Worm (Caenorhabditis elegans) whole organism, L2 larva: ENCODE results near the gene M03A8.3.

ENCODE experiments used
- C34F6.9 ChIP-seq: fragments of 150-350 bp; optimal IDR thresholded peaks from 2 replicates; lab custom pipeline; 2014; ENCODE audit warnings: missing biosample characterization, missing genetic modification characterization
- F13H6.1 ChIP-seq: sonication (generic microtip); optimal IDR thresholded peaks from 2 replicates; lab custom pipeline; 2016; ENCODE audit warnings: missing genetic modification characterization, missing compliant biosample characterization
- R02D3.7 ChIP-seq: fragments of 150-350 bp; optimal IDR thresholded peaks from 2 replicates; lab custom pipeline; 2014; ENCODE audit warnings: missing biosample characterization, missing genetic modification characterization
- Y55F3AM.14 ChIP-seq: fragments of 200-800 bp; sonication (Bioruptor generic); optimal IDR thresholded peaks from 2 replicates; lab custom pipeline; 2018; ENCODE audit warnings: mild to moderate bottlenecking, missing genetic modification characterization, missing compliant biosample characterization
- ZK546.5 ChIP-seq: sonication (generic microtip); optimal IDR thresholded peaks from 2 replicates; lab custom pipeline; 2017; ENCODE audit warnings: missing biosample characterization, missing genetic modification characterization
- aly-2 ChIP-seq: fragments of 150-350 bp; optimal IDR thresholded peaks from 2 replicates; lab custom pipeline; 2014; ENCODE audit warnings: missing biosample characterization, missing genetic modification characterization
- ama-1 ChIP-seq: fragments of 150-350 bp; optimal IDR thresholded peaks from 2 replicates; lab custom pipeline; 2018; ENCODE audit warnings: inconsistent platforms
- ceh-16 ChIP-seq: fragments of 150-350 bp; optimal IDR thresholded peaks from 2 replicates; lab custom pipeline; 2014; ENCODE audit warnings: missing biosample characterization, missing genetic modification characterization
- crh-2 ChIP-seq: sonication (generic microtip); optimal IDR thresholded peaks from 2 replicates; lab custom pipeline; 2017; ENCODE audit warnings: missing biosample characterization, missing genetic modification characterization
- dmd-4 ChIP-seq: sonication (generic microtip); optimal IDR thresholded peaks from 2 replicates; lab custom pipeline; 2017; ENCODE audit warnings: missing biosample characterization, missing genetic modification characterization
- elt-3 ChIP-seq: sonication (generic microtip); optimal IDR thresholded peaks from 2 replicates; lab custom pipeline; 2017; ENCODE audit warnings: missing biosample characterization, missing genetic modification characterization
- fos-1 ChIP-seq: fragments of 150-350 bp; optimal IDR thresholded peaks from 2 replicates; lab custom pipeline; 2014; ENCODE audit warnings: missing biosample characterization, missing genetic modification characterization
- gmeb-1 ChIP-seq: fragments of 150-350 bp; optimal IDR thresholded peaks from 2 replicates; lab custom pipeline; 2014; ENCODE audit warnings: missing biosample characterization, missing genetic modification characterization
- lin-11 ChIP-seq: fragments of 150-350 bp; sonication (generic microtip); optimal IDR thresholded peaks from 2 replicates; lab custom pipeline; 2014; ENCODE audit warnings: missing biosample characterization, missing genetic modification characterization, inconsistent platforms, mixed read lengths
- lin-13 ChIP-seq: fragments of 150-350 bp; optimal IDR thresholded peaks from 2 replicates; lab custom pipeline; 2014; ENCODE audit warnings: missing biosample characterization, missing genetic modification reagents, missing genetic modification characterization
- lsy-2 ChIP-seq, 2 experiments: fragments of 150-350 bp in 1 of 2; sonication (generic microtip) in 1 of 2; optimal IDR thresholded peaks; 2 replicates each; lab custom pipeline; 2014 to 2017; ENCODE audit warnings: missing biosample characterization in 2 of 2, missing genetic modification characterization in 2 of 2
- mab-5 ChIP-seq: fragments of 150-350 bp; optimal IDR thresholded peaks from 2 replicates; lab custom pipeline; 2014; ENCODE audit warnings: missing biosample characterization, missing genetic modification characterization
- mdl-1 ChIP-seq, 2 experiments: fragments of 150-350 bp in 1 of 2; sonication (generic microtip) in 1 of 2; optimal IDR thresholded peaks; 2 replicates each; lab custom pipeline; 2017; ENCODE audit warnings: missing biosample characterization in 2 of 2, missing genetic modification characterization in 2 of 2
- nhr-10 ChIP-seq: sonication (generic microtip); optimal IDR thresholded peaks from 2 replicates; lab custom pipeline; 2017; ENCODE audit warnings: missing biosample characterization, missing genetic modification characterization
- nhr-11 ChIP-seq: fragments of 150-350 bp; optimal IDR thresholded peaks from 2 replicates; lab custom pipeline; 2014; ENCODE audit warnings: missing biosample characterization, missing genetic modification characterization
- nhr-12 ChIP-seq: fragments of 150-350 bp; optimal IDR thresholded peaks from 2 replicates; lab custom pipeline; 2014; ENCODE audit warnings: missing biosample characterization, missing genetic modification characterization
- nhr-129 ChIP-seq: fragments of 150-350 bp; optimal IDR thresholded peaks from 2 replicates; lab custom pipeline; 2014; ENCODE audit warnings: missing biosample characterization, missing genetic modification characterization
- nhr-21 ChIP-seq: fragments of 150-350 bp; optimal IDR thresholded peaks from 2 replicates; lab custom pipeline; 2014; ENCODE audit warnings: missing biosample characterization, missing genetic modification characterization
- nhr-23 ChIP-seq: fragments of 150-350 bp; optimal IDR thresholded peaks from 2 replicates; lab custom pipeline; 2014; ENCODE audit warnings: missing biosample characterization, missing genetic modification reagents, missing genetic modification characterization
- nhr-237 ChIP-seq: fragments of 150-350 bp; optimal IDR thresholded peaks from 2 replicates; lab custom pipeline; 2014; ENCODE audit warnings: missing biosample characterization, missing genetic modification characterization
- nhr-77 ChIP-seq: fragments of 150-350 bp; optimal IDR thresholded peaks from 2 replicates; lab custom pipeline; 2014; ENCODE audit warnings: missing biosample characterization, missing genetic modification characterization
- peb-1 ChIP-seq: fragments of 150-350 bp; optimal IDR thresholded peaks from 2 replicates; lab custom pipeline; 2014; ENCODE audit warnings: missing biosample characterization, missing genetic modification characterization
- sem-4 ChIP-seq: fragments of 150-350 bp; optimal IDR thresholded peaks from 2 replicates; lab custom pipeline; 2014; ENCODE audit warnings: missing biosample characterization, missing genetic modification reagents, missing genetic modification characterization
- sma-3 ChIP-seq: sonication (generic microtip); optimal IDR thresholded peaks from 2 replicates; lab custom pipeline; 2016; ENCODE audit warnings: missing genetic modification reagents, missing genetic modification characterization, missing compliant biosample characterization
- sma-9 ChIP-seq, 2 experiments: fragments of 150-350 bp in 1 of 2; sonication (generic microtip) in 1 of 2; optimal IDR thresholded peaks; 2 replicates each; lab custom pipeline; 2014 to 2016; ENCODE audit warnings: missing genetic modification characterization in 2 of 2, mild to moderate bottlenecking in 1 of 2, missing biosample characterization in 1 of 2, missing compliant biosample characterization in 1 of 2, missing genetic modification reagents in 1 of 2, moderate library complexity in 1 of 2
- unc-39 ChIP-seq: fragments of 150-350 bp; optimal IDR thresholded peaks from 2 replicates; lab custom pipeline; 2014; ENCODE audit warnings: missing biosample characterization, missing genetic modification characterization
- unc-55 ChIP-seq: fragments of 150-350 bp; sonication (generic microtip); optimal IDR thresholded peaks from 3 replicates; lab custom pipeline; 2014; ENCODE audit warnings: missing biosample characterization, missing genetic modification reagents, missing genetic modification characterization
- unc-62 ChIP-seq: fragments of 150-350 bp; optimal IDR thresholded peaks from 2 replicates; lab custom pipeline; 2014; ENCODE audit warnings: missing biosample characterization, missing genetic modification reagents, missing genetic modification characterization
- ztf-1 ChIP-seq: fragments of 200-800 bp; sonication (Bioruptor generic); conservative IDR thresholded peaks from 2 replicates; pipeline ENCODE4 v1.3.6; 2022; ENCODE audit warnings: missing genetic modification characterization, missing compliant biosample characterization

The M03A8.3 gene

ce11 chrX:6795843-6796521, 3.9 kb upstream of the M03A8.3 start:
- TF ChIP-seq Y55F3AM.14 (GFP tag; lab: Kevin White, UChicago) = no peak
- peak; percentile 87 for TF ChIP-seq ceh-16 (tag; lab: Kevin White, UChicago)
- TF ChIP-seq fos-1 = peak; percentile 44
- no peak for TF ChIP-seq lin-11 (tag; lab: Kevin White, UChicago)
- TF ChIP-seq aly-2 (tag; lab: Kevin White, UChicago) = no peak
- TF ChIP-seq dmd-4 (tag; lab: Kevin White, UChicago) = no peak
- no peak for TF ChIP-seq lsy-2 (tag; optimal IDR thresholded peaks at IDR 0.05; lab: Kevin White, UChicago)
- TF ChIP-seq nhr-77 (tag; lab: Kevin White, UChicago) = no peak
- no peak for TF ChIP-seq ztf-1 (GFP tag; lab: Robert Waterston, UW)
- TF ChIP-seq nhr-237 = no peak
- no peak for TF ChIP-seq sma-9 (GFP tag; optimal IDR thresholded peaks at IDR 0.05; lab: Kevin White, UChicago)
- TF ChIP-seq sma-9 (tag; optimal IDR thresholded peaks at IDR 0.05; lab: Kevin White, UChicago) = no peak
- no peak for TF ChIP-seq peb-1 (tag; lab: Kevin White, UChicago)
- no peak for TF ChIP-seq ama-1 (lab: Kevin White, UChicago)
- TF ChIP-seq crh-2 (tag; lab: Kevin White, UChicago) = no peak
- no peak for TF ChIP-seq nhr-10 (tag; lab: Kevin White, UChicago)
- TF ChIP-seq sem-4 (tag; lab: Kevin White, UChicago) = no peak

ce11 chrX:6801546-6801945, 1.7 kb downstream of the M03A8.3 start:
- TF ChIP-seq nhr-10 (tag; lab: Kevin White, UChicago) = no peak
- TF ChIP-seq fos-1 = no peak
- TF ChIP-seq lin-11 (tag; lab: Kevin White, UChicago) = no peak
- TF ChIP-seq gmeb-1 (tag; lab: Kevin White, UChicago) = no peak
- TF ChIP-seq unc-39 = no peak
- TF ChIP-seq F13H6.1 = no peak
- TF ChIP-seq crh-2 (tag; lab: Kevin White, UChicago) = no peak
- no peak for TF ChIP-seq nhr-237
- TF ChIP-seq nhr-11 (tag; lab: Kevin White, UChicago) = no peak
- no peak for TF ChIP-seq lsy-2 (tag; optimal IDR thresholded peaks at IDR 0.05; lab: Kevin White, UChicago)
- no peak for TF ChIP-seq sma-3 (GFP tag; lab: Kevin White, UChicago)
- TF ChIP-seq ZK546.5 (tag; lab: Kevin White, UChicago) = no peak
- TF ChIP-seq elt-3 (tag; lab: Kevin White, UChicago) = no peak
- no peak for TF ChIP-seq C34F6.9 (tag; lab: Kevin White, UChicago)
- TF ChIP-seq lin-13 (GFP tag; lab: Kevin White, UChicago) = no peak
- TF ChIP-seq unc-62 = no peak
- no peak for TF ChIP-seq sma-9 (GFP tag; optimal IDR thresholded peaks at IDR 0.05; lab: Kevin White, UChicago)
- no peak for TF ChIP-seq sma-9 (tag; optimal IDR thresholded peaks at IDR 0.05; lab: Kevin White, UChicago)

ce11 chrX:6804405-6804804, 4.6 kb downstream of the M03A8.3 start:
- TF ChIP-seq C34F6.9 (tag; lab: Kevin White, UChicago) = peak; percentile 38
- TF ChIP-seq nhr-23 (tag; lab: Kevin White, UChicago) = no peak
- TF ChIP-seq nhr-129 (tag; lab: Kevin White, UChicago) = peak; percentile 43
- no peak for TF ChIP-seq sma-3 (GFP tag; lab: Kevin White, UChicago)
- TF ChIP-seq sem-4 (tag; lab: Kevin White, UChicago) = no peak
- TF ChIP-seq lin-13 (GFP tag; lab: Kevin White, UChicago) = no peak
- TF ChIP-seq, all 48 proteins: peak for 2

- TF ChIP-seq unc-39 = no peak
- TF ChIP-seq lin-13 (GFP tag; lab: Kevin White, UChicago) = peak; percentile 30
- TF ChIP-seq C34F6.9 (tag; lab: Kevin White, UChicago) = peak; percentile 52
- TF ChIP-seq aly-2 (tag; lab: Kevin White, UChicago) = no peak
- TF ChIP-seq nhr-21 = peak; percentile 17
- peak; percentile 19 for TF ChIP-seq mab-5 (tag; lab: Kevin White, UChicago)
- TF ChIP-seq gmeb-1 (tag; lab: Kevin White, UChicago) = peak; percentile 92
- peak; percentile 64 for TF ChIP-seq crh-2 (tag; lab: Kevin White, UChicago)
- no peak for TF ChIP-seq mdl-1 (tag; optimal IDR thresholded peaks at IDR 0.05; lab: Kevin White, UChicago)
- peak; percentile 75 for TF ChIP-seq unc-55 (GFP tag; lab: Kevin White, UChicago)
- no peak for TF ChIP-seq nhr-12 (tag; lab: Kevin White, UChicago)
- TF ChIP-seq F13H6.1 = peak; percentile 47
- TF ChIP-seq sma-9 (GFP tag; optimal IDR thresholded peaks at IDR 0.05; lab: Kevin White, UChicago) = peak; percentile 79
- no peak for TF ChIP-seq sma-9 (tag; optimal IDR thresholded peaks at IDR 0.05; lab: Kevin White, UChicago)
- TF ChIP-seq fos-1 = peak; percentile 57
- peak; percentile 47 for TF ChIP-seq nhr-129 (tag; lab: Kevin White, UChicago)
- TF ChIP-seq ztf-1 (GFP tag; lab: Robert Waterston, UW) = no peak
- TF ChIP-seq lin-11 (tag; lab: Kevin White, UChicago) = peak; percentile 17
- TF ChIP-seq lsy-2 (tag; optimal IDR thresholded peaks at IDR 0.05; lab: Kevin White, UChicago) = peak in 1 of 2 experiments; percentile 65
- peak; percentile 57 for TF ChIP-seq ama-1 (lab: Kevin White, UChicago)
- TF ChIP-seq sma-3 (GFP tag; lab: Kevin White, UChicago) = peak; percentile 12
- TF ChIP-seq R02D3.7 = no peak
- no peak for TF ChIP-seq sem-4 (tag; lab: Kevin White, UChicago)
Measured at ce11 chrX:6804857-6805256, 5.0 kb downstream of the M03A8.3 start.
